Fruit fly (Drosophila melanogaster) whole organism, wandering third instar larva: ENCODE measurements around the gene Or71a.

Experiments
- Abd-B ChIP-seq: fragments of >200 bp; optimal IDR thresholded peaks from 2 replicates; lab custom pipeline; 2017; ENCODE audit warnings: missing biosample characterization, missing genetic modification characterization
- foxo ChIP-seq, 2 experiments: fragments of 200-800 bp; sonication (Bioruptor generic); optimal IDR thresholded peaks; 2 replicates in 1 of 2; 3 replicates in 1 of 2; lab custom pipeline; 2016 to 2017; ENCODE audit warnings: missing biosample characterization in 2 of 2, missing genetic modification characterization in 2 of 2

DNA sequence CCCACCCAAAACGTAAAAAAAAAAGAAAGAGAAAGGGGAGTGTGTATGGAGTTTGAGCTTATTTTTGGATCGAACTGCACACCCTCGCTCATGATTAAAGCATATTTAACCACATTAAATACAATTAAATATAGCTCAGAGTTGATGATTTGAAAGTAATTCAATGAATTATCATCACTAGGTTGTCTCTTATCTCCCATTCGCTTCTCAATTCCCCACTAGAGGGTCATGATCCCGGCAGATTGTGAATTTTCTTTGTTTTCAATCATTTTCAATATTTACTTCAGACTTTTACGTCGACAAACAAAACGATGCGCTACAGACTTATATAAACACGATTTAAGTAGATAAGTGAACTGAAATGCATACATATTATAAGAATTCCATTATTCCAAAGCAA lies 1.9 kb downstream of the Or71a start:
- TF ChIP-seq Abd-B (GFP tag; lab: Kevin White, UChicago) (no peak), foxo (GFP tag; optimal IDR thresholded peaks at IDR 0.05; lab: Kevin White, UChicago) (no peak)
